Worm (Caenorhabditis elegans): ENCODE results near the gene nhr-55.

The nhr-55 gene

DNA sequence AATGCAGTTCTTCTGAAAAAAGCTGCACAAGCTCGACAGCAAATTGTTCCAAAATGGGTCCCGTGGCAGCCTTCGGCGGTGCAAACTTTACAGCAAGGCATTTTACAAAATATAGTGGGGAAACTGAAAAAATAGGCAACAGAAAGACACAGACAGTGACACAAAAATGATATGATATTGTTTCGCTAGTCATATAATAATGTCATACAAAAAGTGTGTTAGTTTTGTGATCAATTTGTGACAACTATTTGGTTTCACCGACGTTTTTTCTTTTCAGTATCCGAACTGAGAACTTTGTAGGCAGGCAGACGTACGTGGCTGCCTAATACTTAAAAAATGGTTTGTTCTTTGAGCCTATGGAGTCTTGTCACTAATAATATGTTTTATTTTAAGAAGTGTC, 41.5 kb downstream of the nhr-55 start, which contains the start of gene nhr-210:
Gene nhr-210 (minus strand): TSS at position 101 of the 400 bp plus-strand sequence.
- TF ChIP-seq flt-1 (GFP tag; IDR thresholded peaks at IDR 0.05) (no peak), ztf-29 (GFP tag; IDR thresholded peaks at IDR 0.05) (no peak), med-1 (GFP tag; optimal IDR thresholded peaks at IDR 0.05; ENCODE audit: insufficient read depth) (no peak), klf-2 (GFP tag; conservative IDR thresholded peaks at IDR 0.05) (no peak), ref-1 (GFP tag; conservative IDR thresholded peaks at IDR 0.05) (no peak), cog-1 (tag; optimal IDR thresholded peaks at IDR 0.05) (no peak), tab-1 (GFP tag; IDR thresholded peaks at IDR 0.05) (no peak), T22C8.4 (GFP tag; IDR thresholded peaks at IDR 0.05) (no peak), ztf-23 (GFP tag; IDR thresholded peaks at IDR 0.05) (no peak)

- TF ChIP-seq tab-1 (GFP tag; IDR thresholded peaks at IDR 0.05) = no peak
- TF ChIP-seq klf-2 (GFP tag; conservative IDR thresholded peaks at IDR 0.05) = no peak
- no peak for TF ChIP-seq flt-1 (GFP tag; IDR thresholded peaks at IDR 0.05)
- no peak for TF ChIP-seq ztf-29 (GFP tag; IDR thresholded peaks at IDR 0.05)
- TF ChIP-seq ref-1 (GFP tag; conservative IDR thresholded peaks at IDR 0.05) = no peak
- no peak for TF ChIP-seq T22C8.4 (GFP tag; IDR thresholded peaks at IDR 0.05)
- no peak for TF ChIP-seq cog-1 (tag; optimal IDR thresholded peaks at IDR 0.05)
- TF ChIP-seq ztf-23 (GFP tag; IDR thresholded peaks at IDR 0.05) = no peak
- no peak for TF ChIP-seq med-1 (GFP tag; optimal IDR thresholded peaks at IDR 0.05; ENCODE audit: insufficient read depth)
These were observed 43.6 kb downstream of the nhr-55 start, which contains the start of gene srw-107 for ce11 chrV:521517-521916. TSS of gene srw-107 (minus strand) at chrV:521617.

DNA sequence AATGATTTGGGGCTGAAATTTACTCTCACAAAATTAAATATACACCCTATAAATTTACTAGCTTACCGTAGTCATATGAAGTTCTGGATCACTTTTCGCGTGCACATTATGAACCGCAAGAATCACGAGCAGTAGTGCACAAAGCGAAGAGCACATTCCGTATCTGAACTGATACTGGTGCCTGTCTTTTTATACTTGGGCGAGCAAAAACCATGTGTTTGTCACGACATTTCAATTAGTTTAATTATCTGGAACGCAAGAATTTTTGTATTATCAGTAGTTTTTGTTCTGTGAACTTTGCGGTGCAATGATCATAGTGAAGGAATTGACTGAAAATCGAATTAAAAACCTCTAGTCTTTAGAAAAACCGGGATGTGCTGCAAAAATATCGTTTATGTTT, 46.1 kb downstream of the nhr-55 start, which contains the start of gene lipl-3:
Gene lipl-3 (minus strand): TSS at position 161 of the 400 bp plus-strand sequence.
- no peak for TF ChIP-seq klf-2 (GFP tag; conservative IDR thresholded peaks at IDR 0.05)
- TF ChIP-seq ztf-23 (GFP tag; IDR thresholded peaks at IDR 0.05) = no peak
- TF ChIP-seq ref-1 (GFP tag; conservative IDR thresholded peaks at IDR 0.05) = no peak
- TF ChIP-seq T22C8.4 (GFP tag; IDR thresholded peaks at IDR 0.05) = no peak
- no peak for TF ChIP-seq med-1 (GFP tag; optimal IDR thresholded peaks at IDR 0.05; ENCODE audit: insufficient read depth)
- no peak for TF ChIP-seq tab-1 (GFP tag; IDR thresholded peaks at IDR 0.05)
- TF ChIP-seq cog-1 (tag; optimal IDR thresholded peaks at IDR 0.05) = no peak
- no peak for TF ChIP-seq ztf-29 (GFP tag; IDR thresholded peaks at IDR 0.05)
- TF ChIP-seq flt-1 (GFP tag; IDR thresholded peaks at IDR 0.05) = no peak

- TF ChIP-seq ztf-23 (GFP tag; IDR thresholded peaks at IDR 0.05) (no peak), klf-2 (GFP tag; conservative IDR thresholded peaks at IDR 0.05) (no peak), tab-1 (GFP tag; IDR thresholded peaks at IDR 0.05) (no peak), cog-1 (tag; optimal IDR thresholded peaks at IDR 0.05) (no peak), T22C8.4 (GFP tag; IDR thresholded peaks at IDR 0.05) (no peak), med-1 (GFP tag; optimal IDR thresholded peaks at IDR 0.05; ENCODE audit: insufficient read depth) (no peak), ref-1 (GFP tag; conservative IDR thresholded peaks at IDR 0.05) (no peak), ztf-29 (GFP tag; IDR thresholded peaks at IDR 0.05) (no peak), flt-1 (GFP tag; IDR thresholded peaks at IDR 0.05) (no peak)
These were observed 47.1 kb downstream of the nhr-55 start, which contains the start of gene R11G11.16 for ce11 chrV:525040-525439. TSS of gene R11G11.16 (minus strand) at chrV:525140.

ce11 chrV:527602-528001, 49.6 kb downstream of the nhr-55 start, which contains the start of gene srw-108:
TSS of gene srw-108 (plus strand) at chrV:527902.
- TF ChIP-seq flt-1 (GFP tag; IDR thresholded peaks at IDR 0.05) = no peak
- no peak for TF ChIP-seq T22C8.4 (GFP tag; IDR thresholded peaks at IDR 0.05)
- no peak for TF ChIP-seq med-1 (GFP tag; optimal IDR thresholded peaks at IDR 0.05; ENCODE audit: insufficient read depth)
- no peak for TF ChIP-seq ztf-23 (GFP tag; IDR thresholded peaks at IDR 0.05)
- no peak for TF ChIP-seq ref-1 (GFP tag; conservative IDR thresholded peaks at IDR 0.05)

Measured in whole organism, midembryonic.